Fruit fly (Drosophila melanogaster): ENCODE results near the gene Gnpnat.

Gnpnat gene

dm6 chr3R:29723048-29723656, 14.9 kb upstream of the Gnpnat start, which contains the start of gene Pcd (continued):
- TF ChIP-seq CG8388 (GFP tag; optimal IDR thresholded peaks at IDR 0.05) (no peak), CG7786 (GFP tag; optimal IDR thresholded peaks at IDR 0.05) (no peak), H15 (GFP tag; IDR thresholded peaks at IDR 0.05) (no peak), mam (GFP tag; optimal IDR thresholded peaks at IDR 0.05) (no peak), MESR4 (GFP tag; optimal IDR thresholded peaks at IDR 0.05) (peak; percentile 56), tap (tag; optimal IDR thresholded peaks at IDR 0.05) (no peak), CG17359 (tag; optimal IDR thresholded peaks at IDR 0.05) (no peak), CG17186 (GFP tag; optimal IDR thresholded peaks at IDR 0.05) (no peak), CG43689 (GFP tag; IDR thresholded peaks at IDR 0.05) (no peak), danr (GFP tag; IDR thresholded peaks at IDR 0.05) (no peak), cg (GFP tag; optimal IDR thresholded peaks at IDR 0.05) (no peak), sqz (GFP tag; optimal IDR thresholded peaks at IDR 0.05) (no peak), CG13287 (GFP tag; IDR thresholded peaks at IDR 0.05; ENCODE audit: partially characterized antibody) (peak; percentile 64), CG8944 (GFP tag; optimal IDR thresholded peaks at IDR 0.05) (no peak), ap (GFP tag; IDR thresholded peaks at IDR 0.05) (no peak), Meics (GFP tag; optimal IDR thresholded peaks at IDR 0.05) (no peak), mld (GFP tag; IDR thresholded peaks at IDR 0.05; ENCODE audit: partially characterized antibody) (no peak), pzg (GFP tag; optimal IDR thresholded peaks at IDR 0.05) (peak; percentile 50), CG4820 (GFP tag; optimal IDR thresholded peaks at IDR 0.05) (no peak), Atf3 (GFP tag; optimal IDR thresholded peaks at IDR 0.05) (no peak), Spps (tag; optimal IDR thresholded peaks at IDR 0.05) (no peak), Sin3A (optimal IDR thresholded peaks at IDR 0.05) (peak; percentile 7), Tbp (GFP tag; optimal IDR thresholded peaks at IDR 0.05) (no peak), Ravus (GFP tag; IDR thresholded peaks at IDR 0.05) (no peak), btn (GFP tag; optimal IDR thresholded peaks at IDR 0.05) (no peak), Hmx (GFP tag; optimal IDR thresholded peaks at IDR 0.05) (no peak), GATAe (GFP tag; conservative IDR thresholded peaks at IDR 0.05) (no peak), nerfin-1 (tag; optimal IDR thresholded peaks at IDR 0.05) (no peak), Ptx1 (GFP tag; IDR thresholded peaks at IDR 0.05) (no peak), dimm (GFP tag; IDR thresholded peaks at IDR 0.05) (no peak), CG15514 (GFP tag; optimal IDR thresholded peaks at IDR 0.05) (peak; percentile 77), Dip3 (GFP tag; optimal IDR thresholded peaks at IDR 0.05) (no peak), Bdp1 (GFP tag; optimal IDR thresholded peaks at IDR 0.05) (no peak), peb (GFP tag; IDR thresholded peaks at IDR 0.05) (no peak), D19A (tag; optimal IDR thresholded peaks at IDR 0.05) (no peak), ara (GFP tag; IDR thresholded peaks at IDR 0.05) (no peak), CG10431 (GFP tag; optimal IDR thresholded peaks at IDR 0.05) (no peak), B-H1 (GFP tag; IDR thresholded peaks at IDR 0.05) (no peak), CG17361 (GFP tag; IDR thresholded peaks at IDR 0.05) (no peak), Ets97D (GFP tag; optimal IDR thresholded peaks at IDR 0.05) (no peak), CG14050 (GFP tag; IDR thresholded peaks at IDR 0.05) (no peak), run (tag; optimal IDR thresholded peaks at IDR 0.05) (no peak), CG12659 (GFP tag; optimal IDR thresholded peaks at IDR 0.05) (no peak), croc (GFP tag; conservative IDR thresholded peaks at IDR 0.05) (no peak), CG2678 (tag; optimal IDR thresholded peaks at IDR 0.05) (no peak), CG9817 (tag; optimal IDR thresholded peaks at IDR 0.05) (no peak), Deaf1 (tag; optimal IDR thresholded peaks at IDR 0.05) (no peak), Atf6 (GFP tag; IDR thresholded peaks at IDR 0.05) (no peak), CG18011 (GFP tag; optimal IDR thresholded peaks at IDR 0.05) (peak; percentile 14), HLH4C (GFP tag; IDR thresholded peaks at IDR 0.05; ENCODE audit: partially characterized antibody) (0 out of 3 replicates have a peak, but pooled peaks have one; percentile 36), CG11696 (GFP tag; IDR thresholded peaks at IDR 0.05) (no peak)
